Fruit fly (Drosophila melanogaster) whole organism, embryonic: ENCODE measurements around the gene CG3434.

ENCODE experiments used
- Abd-B ChIP-seq: fragments of 200-800 bp; sonication (Bioruptor generic); optimal IDR thresholded peaks from 2 replicates; lab custom pipeline; 2018; ENCODE audit warnings: missing biosample characterization, mild to moderate bottlenecking, missing genetic modification characterization, moderate library complexity
- Asciz ChIP-seq: fragments of 200-800 bp; sonication (Bioruptor generic); optimal IDR thresholded peaks from 2 replicates; lab custom pipeline; 2017; ENCODE audit warnings: missing biosample characterization, mild to moderate bottlenecking, missing genetic modification characterization, missing genetic modification reagents
- BtbVII ChIP-seq: fragments of 200-800 bp; sonication (Bioruptor generic); optimal IDR thresholded peaks from 3 replicates; lab custom pipeline; 2017; ENCODE audit warnings: missing biosample characterization, mild to moderate bottlenecking, missing genetic modification characterization
- CG10147 ChIP-seq: fragments of 200-800 bp; sonication (Bioruptor generic); optimal IDR thresholded peaks from 2 replicates; lab custom pipeline; 2019; ENCODE audit warnings: missing biosample characterization, mild to moderate bottlenecking, missing genetic modification characterization, moderate library complexity
- CG11723 ChIP-seq: fragments of 200-800 bp; sonication (Bioruptor generic); optimal IDR thresholded peaks from 2 replicates; lab custom pipeline; 2017; ENCODE audit warnings: missing biosample characterization, mild to moderate bottlenecking, missing genetic modification characterization
- CG1602 ChIP-seq: fragments of 200-800 bp; sonication (Bioruptor generic); optimal IDR thresholded peaks from 3 replicates; lab custom pipeline; 2016; ENCODE audit warnings: missing biosample characterization, missing genetic modification characterization
- CG1647 ChIP-seq: fragments of 200-800 bp; sonication (Bioruptor generic); optimal IDR thresholded peaks from 3 replicates; lab custom pipeline; 2016; ENCODE audit warnings: missing biosample characterization, missing genetic modification characterization
- CG30403 ChIP-seq: fragments of 200-800 bp; sonication (Bioruptor generic); optimal IDR thresholded peaks from 3 replicates; lab custom pipeline; 2016; ENCODE audit warnings: missing biosample characterization, missing genetic modification characterization
- CG3163 ChIP-seq: fragments of 200-800 bp; sonication (Bioruptor generic); optimal IDR thresholded peaks from 3 replicates; lab custom pipeline; 2016; ENCODE audit warnings: missing biosample characterization, missing genetic modification characterization
- CG4328 ChIP-seq: fragments of 200-800 bp; sonication (Bioruptor generic); optimal IDR thresholded peaks from 3 replicates; lab custom pipeline; 2017; ENCODE audit warnings: missing biosample characterization, missing genetic modification reagents, missing genetic modification characterization
- CG5245 ChIP-seq: fragments of 200-800 bp; sonication (Bioruptor generic); optimal IDR thresholded peaks from 3 replicates; lab custom pipeline; 2016; ENCODE audit warnings: missing biosample characterization, missing genetic modification characterization
- CG6654 ChIP-seq: fragments of 200-800 bp; sonication (Bioruptor generic); optimal IDR thresholded peaks from 2 replicates; lab custom pipeline; 2017; ENCODE audit warnings: missing biosample characterization, mild to moderate bottlenecking, missing genetic modification characterization
- CG6854 ChIP-seq: fragments of 200-800 bp; sonication (Bioruptor generic); optimal IDR thresholded peaks from 3 replicates; lab custom pipeline; 2017; ENCODE audit warnings: missing biosample characterization, mild to moderate bottlenecking, missing genetic modification characterization
- CG7372 ChIP-seq: fragments of 200-800 bp; sonication (Bioruptor generic); IDR thresholded peaks from 2 replicates; pipeline ENCODE4 v1.3.6; 2022; ENCODE audit warnings: missing biosample characterization, missing genetic modification characterization
- CG7839 ChIP-seq: fragments of 200-800 bp; sonication (Bioruptor generic); optimal IDR thresholded peaks from 3 replicates; lab custom pipeline; 2018; ENCODE audit warnings: missing biosample characterization, mild to moderate bottlenecking, missing genetic modification characterization, moderate library complexity
- CG8359 ChIP-seq: fragments of 200-800 bp; sonication (Bioruptor generic); optimal IDR thresholded peaks from 2 replicates; lab custom pipeline; 2017; ENCODE audit warnings: missing biosample characterization, mild to moderate bottlenecking, missing genetic modification characterization, borderline replicate concordance
- CG8765 ChIP-seq: fragments of 200-800 bp; sonication (Bioruptor generic); IDR thresholded peaks from 2 replicates; pipeline ENCODE4 v1.3.6; 2022; ENCODE audit warnings: missing biosample characterization, missing genetic modification characterization
- CG8944 ChIP-seq: fragments of 200-800 bp; sonication (Bioruptor generic); optimal IDR thresholded peaks from 3 replicates; lab custom pipeline; 2016; ENCODE audit warnings: missing biosample characterization, missing genetic modification characterization
- CHES-1-like ChIP-seq: fragments of 200-800 bp; sonication (Bioruptor generic); optimal IDR thresholded peaks from 2 replicates; lab custom pipeline; 2016; ENCODE audit warnings: missing biosample characterization, missing genetic modification characterization
- Camta ChIP-seq: fragments of 200-800 bp; sonication (Bioruptor generic); optimal IDR thresholded peaks from 2 replicates; lab custom pipeline; 2016; ENCODE audit warnings: missing biosample characterization, missing genetic modification characterization
- D ChIP-seq, 2 experiments: fragments of 200-800 bp in 1 of 2; fragments of >200 bp in 1 of 2; sonication (Bioruptor generic) in 1 of 2; optimal IDR thresholded peaks; 2 replicates in 1 of 2; 3 replicates in 1 of 2; lab custom pipeline; 2017; ENCODE audit warnings: mild to moderate bottlenecking in 1 of 2, missing biosample characterization in 1 of 2, missing genetic modification characterization in 1 of 2, missing genetic modification reagents in 1 of 2
- Dbx ChIP-seq: fragments of 200-800 bp; sonication (Bioruptor generic); IDR thresholded peaks from 3 replicates; pipeline ENCODE4 v1.3.6; 2022; ENCODE audit warnings: missing biosample characterization, missing genetic modification characterization
- Drgx ChIP-seq: fragments of 200-800 bp; sonication (Bioruptor generic); IDR thresholded peaks from 2 replicates; pipeline ENCODE4 v1.3.6; 2022; ENCODE audit warnings: missing biosample characterization, missing genetic modification characterization
- Fer1 ChIP-seq: fragments of 200-800 bp; sonication (Bioruptor generic); optimal IDR thresholded peaks from 2 replicates; lab custom pipeline; 2017; ENCODE audit warnings: missing biosample characterization, mild to moderate bottlenecking, missing genetic modification characterization
- HHEX ChIP-seq: fragments of 200-800 bp; sonication (Bioruptor generic); optimal IDR thresholded peaks from 3 replicates; lab custom pipeline; 2017; ENCODE audit warnings: missing biosample characterization, mild to moderate bottlenecking, missing genetic modification characterization, missing genetic modification reagents
- Hr39 ChIP-seq: fragments of >200 bp; optimal IDR thresholded peaks from 2 replicates; lab custom pipeline; 2017
- Jarid2 ChIP-seq: fragments of 200-800 bp; sonication (Bioruptor generic); optimal IDR thresholded peaks from 3 replicates; lab custom pipeline; 2017; ENCODE audit warnings: mild to moderate bottlenecking, missing biosample characterization, missing genetic modification reagents, missing genetic modification characterization
- Med ChIP-seq: fragments of 200-800 bp; sonication (Bioruptor generic); peaks from one replicate; lab custom pipeline; 2016; ENCODE audit warnings: missing biosample characterization, missing genetic modification characterization, mild to moderate bottlenecking, inconsistent platforms, moderate library complexity
- Opbp ChIP-seq: fragments of 200-800 bp; sonication (Bioruptor generic); IDR thresholded peaks from 3 replicates; pipeline ENCODE4 v1.3.6; 2022; ENCODE audit warnings: missing biosample characterization, missing genetic modification characterization; ENCODE audit not compliant: partially characterized antibody
- Poxn ChIP-seq: fragments of 200-800 bp; sonication (Bioruptor generic); IDR thresholded peaks from 2 replicates; pipeline ENCODE4 v1.3.6; 2022; ENCODE audit warnings: missing biosample characterization, missing genetic modification characterization
- Ssrp ChIP-seq: fragments of 200-800 bp; sonication (Bioruptor generic); optimal IDR thresholded peaks from 2 replicates; lab custom pipeline; 2018; ENCODE audit warnings: missing biosample characterization, mild to moderate bottlenecking, missing genetic modification characterization, moderate library complexity
- Trl ChIP-seq, 3 experiments: fragments of >200 bp in 2 of 3; fragments of 200-800 bp in 1 of 3; sonication (Bioruptor generic) in 1 of 3; optimal IDR thresholded peaks; 2 replicates in 1 of 3; 3 replicates in 2 of 3; lab custom pipeline; 2016 to 2017; ENCODE audit warnings: missing biosample characterization in 1 of 3, missing genetic modification characterization in 1 of 3
- YL-1 ChIP-seq: fragments of 200-800 bp; sonication (Bioruptor generic); optimal IDR thresholded peaks from 3 replicates; lab custom pipeline; 2017; ENCODE audit warnings: missing biosample characterization, mild to moderate bottlenecking, missing genetic modification characterization
- br ChIP-seq: fragments of >200 bp; optimal IDR thresholded peaks from 2 replicates; lab custom pipeline; 2017
- dpn ChIP-seq, 2 experiments: fragments of 200-800 bp; sonication (Bioruptor generic); optimal IDR thresholded peaks; 3 replicates each; lab custom pipeline; 2016; ENCODE audit warnings: missing biosample characterization in 2 of 2, missing genetic modification characterization in 2 of 2
- fd96Cb ChIP-seq: fragments of 200-800 bp; sonication (Bioruptor generic); optimal IDR thresholded peaks from 2 replicates; lab custom pipeline; 2018; ENCODE audit warnings: missing biosample characterization, mild to moderate bottlenecking, missing genetic modification characterization, moderate library complexity
- gce ChIP-seq: fragments of 200-800 bp; sonication (Bioruptor generic); IDR thresholded peaks from 3 replicates; pipeline ENCODE4 v1.3.6; 2022; ENCODE audit warnings: missing biosample characterization, missing genetic modification characterization
- inv ChIP-seq: fragments of 200-800 bp; sonication (Bioruptor generic); IDR thresholded peaks from 2 replicates; pipeline ENCODE4 v1.3.6; 2022; ENCODE audit warnings: missing biosample characterization, missing genetic modification characterization; ENCODE audit not compliant: partially characterized antibody
- lilli ChIP-seq: fragments of 200-800 bp; sonication (Bioruptor generic); optimal IDR thresholded peaks from 3 replicates; lab custom pipeline; 2016; ENCODE audit warnings: missing biosample characterization, missing genetic modification characterization
- nau ChIP-seq: fragments of 200-800 bp; sonication (Bioruptor generic); optimal IDR thresholded peaks from 3 replicates; lab custom pipeline; 2017; ENCODE audit warnings: missing biosample characterization, mild to moderate bottlenecking, missing genetic modification characterization, missing genetic modification reagents
- nmo ChIP-seq: fragments of 200-800 bp; sonication (Bioruptor generic); optimal IDR thresholded peaks from 2 replicates; lab custom pipeline; 2018; ENCODE audit warnings: missing biosample characterization, mild to moderate bottlenecking, missing genetic modification characterization, moderate library complexity
- sens ChIP-seq: fragments of 200-800 bp; sonication (Bioruptor generic); peaks from one replicate; lab custom pipeline; 2016; ENCODE audit warnings: missing biosample characterization, missing genetic modification characterization
- so ChIP-seq: fragments of 200-800 bp; sonication (Bioruptor generic); IDR thresholded peaks from 3 replicates; pipeline ENCODE4 v1.3.6; 2022; ENCODE audit warnings: missing biosample characterization, missing genetic modification characterization
- sqz ChIP-seq: fragments of 200-800 bp; sonication (Bioruptor generic); optimal IDR thresholded peaks from 3 replicates; lab custom pipeline; 2018; ENCODE audit warnings: missing biosample characterization, mild to moderate bottlenecking, missing genetic modification characterization
- ssp ChIP-seq: fragments of 200-800 bp; sonication (Bioruptor generic); IDR thresholded peaks from 2 replicates; pipeline ENCODE4 v1.3.6; 2022; ENCODE audit warnings: missing biosample characterization, missing genetic modification characterization
- stwl ChIP-seq: fragments of 200-800 bp; sonication (Bioruptor generic); optimal IDR thresholded peaks from 3 replicates; lab custom pipeline; 2018; ENCODE audit warnings: missing biosample characterization, mild to moderate bottlenecking, missing genetic modification characterization, moderate library complexity
- tup ChIP-seq: fragments of 200-800 bp; sonication (Bioruptor generic); optimal IDR thresholded peaks from 2 replicates; lab custom pipeline; 2016; ENCODE audit warnings: missing biosample characterization, mild to moderate bottlenecking, missing genetic modification characterization, moderate library complexity
- tx ChIP-seq: fragments of 200-800 bp; sonication (Bioruptor generic); optimal IDR thresholded peaks from 2 replicates; lab custom pipeline; 2016; ENCODE audit warnings: missing biosample characterization, missing genetic modification characterization
- usp ChIP-seq: fragments of >200 bp; optimal IDR thresholded peaks from 2 replicates; lab custom pipeline; 2017; ENCODE audit warnings: missing biosample characterization, missing genetic modification characterization

The CG3434 gene

DNA sequence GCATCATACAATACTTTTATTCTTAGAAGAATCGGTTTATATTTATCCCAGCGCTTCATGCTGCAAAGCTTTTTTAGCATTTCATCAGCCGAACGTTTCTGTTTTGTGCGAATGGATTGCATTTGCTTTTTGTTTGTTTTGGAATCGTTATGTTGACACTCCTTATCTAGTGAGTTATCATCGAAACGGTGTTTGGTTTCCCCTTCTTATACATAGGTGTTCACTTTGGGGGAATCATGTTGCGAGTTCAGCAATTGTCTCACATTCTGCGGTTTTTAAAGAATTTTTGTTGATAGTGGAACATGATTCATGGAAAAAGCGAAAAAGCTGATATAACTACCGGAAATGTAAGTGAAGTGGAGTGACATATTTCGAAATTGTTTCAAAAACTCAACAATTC, 41.7 kb upstream of the CG3434 start:
- TF ChIP-seq Med (GFP tag; lab: Kevin White, UChicago), result peak; percentile 73
- TF ChIP-seq tup, result no peak
- TF ChIP-seq fd96Cb (tag; lab: Kevin White, UChicago), result no peak
- no peak for TF ChIP-seq dpn (GFP tag; optimal IDR thresholded peaks at IDR 0.05; lab: Kevin White, UChicago)
- peak; percentile 28 for TF ChIP-seq nau (GFP tag; lab: Kevin White, UChicago)
- no peak for TF ChIP-seq BtbVII (GFP tag; lab: Kevin White, UChicago)
- peak; percentile 72 for TF ChIP-seq sens (GFP tag; lab: Kevin White, UChicago)
- no peak for TF ChIP-seq CG1647 (GFP tag; lab: Kevin White, UChicago)

DNA sequence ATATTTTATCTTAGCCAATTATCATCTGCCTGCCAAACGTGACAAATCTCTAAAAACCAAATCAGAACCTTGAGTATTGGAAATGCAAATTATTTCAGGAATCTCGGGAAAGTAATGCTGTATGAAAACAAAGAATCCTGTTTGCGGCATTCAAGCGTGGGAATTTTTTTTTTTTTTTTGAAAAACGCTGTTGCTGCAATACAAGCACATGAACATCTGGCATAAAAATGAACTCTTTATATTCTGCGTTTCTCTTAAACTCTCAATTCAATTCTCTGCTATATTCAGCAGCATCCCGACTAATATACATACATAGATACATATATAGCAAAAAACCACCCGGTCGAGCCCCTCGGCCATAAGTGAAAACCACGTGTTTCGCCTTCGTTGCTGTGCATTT, 40.7 kb upstream of the CG3434 start:
- TF ChIP-seq CG30403 (GFP tag; lab: Kevin White, UChicago) (no peak), CHES-1-like (no peak), CG4328 (GFP tag; lab: Kevin White, UChicago) (no peak), CG6654 (no peak), Ssrp (tag; lab: Kevin White, UChicago) (no peak), lilli (no peak), Asciz (GFP tag; lab: Kevin White, UChicago) (no peak), CG7839 (tag; lab: Kevin White, UChicago) (no peak), Fer1 (GFP tag; lab: Kevin White, UChicago) (no peak), HHEX (no peak), tx (no peak), CG1602 (GFP tag; lab: Kevin White, UChicago) (no peak), so (GFP tag; lab: Robert Waterston, UW) (no peak), stwl (tag; lab: Kevin White, UChicago) (no peak), Poxn (GFP tag; lab: Robert Waterston, UW) (no peak), Camta (GFP tag; lab: Kevin White, UChicago) (no peak), ssp (GFP tag; lab: Robert Waterston, UW) (no peak), CG11723 (no peak), gce (GFP tag; lab: Robert Waterston, UW) (no peak), Trl (optimal IDR thresholded peaks at IDR 0.05; lab: Kevin White, UChicago) (peak in 1 of 2 experiments; percentile 22), Trl (GFP tag; optimal IDR thresholded peaks at IDR 0.05; lab: Kevin White, UChicago) (no peak), tup (no peak), Abd-B (GFP tag; lab: Kevin White, UChicago) (no peak), CG10147 (no peak), YL-1 (GFP tag; lab: Kevin White, UChicago) (no peak), Dbx (GFP tag; lab: Robert Waterston, UW) (no peak), Opbp (GFP tag; lab: Robert Waterston, UW) (no peak), br (no peak), usp (GFP tag; lab: Kevin White, UChicago) (no peak), inv (GFP tag; lab: Robert Waterston, UW) (no peak), nmo (GFP tag; lab: Kevin White, UChicago) (no peak), sqz (GFP tag; lab: Kevin White, UChicago) (peak; percentile 59), CG7372 (GFP tag; lab: Robert Waterston, UW) (no peak), Jarid2 (GFP tag; lab: Kevin White, UChicago) (no peak), CG5245 (no peak), CG6854 (GFP tag; lab: Kevin White, UChicago) (no peak), CG3163 (GFP tag; lab: Kevin White, UChicago) (peak; percentile 74), Hr39 (no peak), sens (GFP tag; lab: Kevin White, UChicago) (peak; percentile 18), CG8765 (GFP tag; lab: Robert Waterston, UW) (no peak), CG8359 (GFP tag; lab: Kevin White, UChicago) (no peak), Drgx (GFP tag; lab: Robert Waterston, UW) (no peak), D (optimal IDR thresholded peaks at IDR 0.05; lab: Kevin White, UChicago) (no peak), D (GFP tag; optimal IDR thresholded peaks at IDR 0.05; lab: Kevin White, UChicago) (no peak), CG8944 (no peak)
